Fruit fly (Drosophila melanogaster) whole organism, embryonic: ENCODE results near the gene nudE.

Experiments
- CG9215 ChIP-seq: fragments of 200-800 bp; sonication (Bioruptor generic); IDR thresholded peaks from 2 replicates; pipeline ENCODE4 v1.3.6; 2022; ENCODE audit warnings: missing biosample characterization, missing genetic modification characterization
- Hey ChIP-seq: fragments of 200-800 bp; sonication (Bioruptor generic); optimal IDR thresholded peaks from 3 replicates; lab custom pipeline; 2018; ENCODE audit warnings: missing biosample characterization, mild to moderate bottlenecking, missing genetic modification characterization
- Hr78 ChIP-seq, 2 experiments: fragments of 200-800 bp in 1 of 2; fragments of >200 bp in 1 of 2; sonication (Bioruptor generic) in 1 of 2; optimal IDR thresholded peaks; 2 replicates each; lab custom pipeline; 2017 to 2019; ENCODE audit warnings: missing biosample characterization in 2 of 2, missing genetic modification characterization in 2 of 2, mild to moderate bottlenecking in 1 of 2, moderate library complexity in 1 of 2
- Hsf ChIP-seq: fragments of 200-800 bp; sonication (Bioruptor generic); optimal IDR thresholded peaks from 3 replicates; lab custom pipeline; 2016; ENCODE audit warnings: missing biosample characterization, missing genetic modification characterization
- Nf-YB ChIP-seq: fragments of 200-800 bp; sonication (Bioruptor generic); optimal IDR thresholded peaks from 3 replicates; lab custom pipeline; 2019; ENCODE audit warnings: missing biosample characterization, mild to moderate bottlenecking, missing genetic modification characterization, moderate library complexity
- caup ChIP-seq: fragments of 200-800 bp; sonication (Bioruptor generic); optimal IDR thresholded peaks from 3 replicates; lab custom pipeline; 2017; ENCODE audit warnings: missing biosample characterization, mild to moderate bottlenecking, missing genetic modification characterization, moderate library complexity; ENCODE audit not compliant: severe bottlenecking
- chm ChIP-seq: fragments of 200-800 bp; sonication (Bioruptor generic); IDR thresholded peaks from 2 replicates; pipeline ENCODE4 v1.3.6; 2022; ENCODE audit warnings: missing biosample characterization, missing genetic modification characterization
- croc ChIP-seq: fragments of 200-800 bp; sonication (Bioruptor generic); conservative IDR thresholded peaks from 3 replicates; pipeline ENCODE4 v1.3.6; 2022; ENCODE audit warnings: missing biosample characterization, missing genetic modification characterization
- dimm ChIP-seq: fragments of 200-800 bp; sonication (Bioruptor generic); IDR thresholded peaks from 2 replicates; pipeline ENCODE4 v1.3.6; 2022; ENCODE audit warnings: missing biosample characterization, missing genetic modification characterization
- gcm ChIP-seq: fragments of 200-800 bp; sonication (Bioruptor generic); optimal IDR thresholded peaks from 2 replicates; lab custom pipeline; 2019; ENCODE audit warnings: missing biosample characterization, mild to moderate bottlenecking, missing genetic modification characterization, moderate library complexity
- ind ChIP-seq: fragments of 200-800 bp; sonication (Bioruptor generic); optimal IDR thresholded peaks from 3 replicates; lab custom pipeline; 2016; ENCODE audit warnings: missing biosample characterization, missing genetic modification characterization

dm6 chr3L:9864275-9865052, 34.6 kb upstream of the nudE start, which contains the start of the genes iPLA2-VIA and Ciz1:
- TF ChIP-seq CG9215 (GFP tag; lab: Robert Waterston, UW) (no peak), chm (GFP tag; lab: Robert Waterston, UW) (no peak), croc (no peak), Hr78 (GFP tag; optimal IDR thresholded peaks at IDR 0.05; lab: Kevin White, UChicago) (no peak), gcm (GFP tag; lab: Kevin White, UChicago) (no peak), ind (peak; percentile 37), Hsf (GFP tag; lab: Kevin White, UChicago) (no peak), caup (no peak), dimm (GFP tag; lab: Robert Waterston, UW) (no peak), Hey (tag; lab: Kevin White, UChicago) (no peak), Nf-YB (no peak)
